Worm (Caenorhabditis elegans) whole organism, L3 larva: ENCODE measurements around the gene gkow-1.

Experiments
- ceh-28 ChIP-seq: fragments of 150-350 bp; optimal IDR thresholded peaks from 2 replicates; lab custom pipeline; 2014; ENCODE audit warnings: missing biosample characterization, missing genetic modification reagents, missing genetic modification characterization
- elt-1 ChIP-seq: fragments of 150-350 bp; optimal IDR thresholded peaks from 2 replicates; lab custom pipeline; 2014; ENCODE audit warnings: missing biosample characterization, missing genetic modification characterization
- lin-15B ChIP-seq: fragments of 150-350 bp; optimal IDR thresholded peaks from 2 replicates; lab custom pipeline; 2014; ENCODE audit warnings: missing biosample characterization, missing genetic modification characterization
- nfya-1 ChIP-seq: sonication (generic microtip); optimal IDR thresholded peaks from 2 replicates; lab custom pipeline; 2017; ENCODE audit warnings: missing genetic modification characterization, mild to moderate bottlenecking, missing compliant biosample characterization, antibody characterized with exemption, moderate library complexity; ENCODE audit not compliant: insufficient read depth
- nhr-11 ChIP-seq: fragments of 150-350 bp; optimal IDR thresholded peaks from 2 replicates; lab custom pipeline; 2014; ENCODE audit warnings: missing biosample characterization, missing genetic modification characterization
- nhr-25 ChIP-seq: sonication (generic microtip); optimal IDR thresholded peaks from 2 replicates; lab custom pipeline; 2017; ENCODE audit warnings: missing biosample characterization, missing genetic modification characterization
- nhr-76 ChIP-seq: fragments of 150-350 bp; sonication (generic microtip); optimal IDR thresholded peaks from 5 replicates; lab custom pipeline; 2014; ENCODE audit warnings: missing biosample characterization, missing genetic modification characterization
- pha-4 ChIP-seq: fragments of 150-350 bp; optimal IDR thresholded peaks from 2 replicates; lab custom pipeline; 2014; ENCODE audit warnings: missing biosample characterization, missing genetic modification reagents, missing genetic modification characterization
- pqm-1 ChIP-seq: fragments of 150-350 bp; optimal IDR thresholded peaks from 2 replicates; lab custom pipeline; 2017; ENCODE audit warnings: missing biosample characterization, missing genetic modification characterization, inconsistent platforms
- unc-39 ChIP-seq: sonication (generic microtip); optimal IDR thresholded peaks from 4 replicates; lab custom pipeline; 2017; ENCODE audit warnings: missing biosample characterization, missing genetic modification characterization
- zag-1 ChIP-seq: fragments of 150-350 bp; optimal IDR thresholded peaks from 2 replicates; lab custom pipeline; 2014; ENCODE audit warnings: missing biosample characterization, missing genetic modification characterization
- ztf-11 ChIP-seq: fragments of 150-350 bp; optimal IDR thresholded peaks from 2 replicates; lab custom pipeline; 2014; ENCODE audit warnings: missing biosample characterization, missing genetic modification characterization

DNA sequence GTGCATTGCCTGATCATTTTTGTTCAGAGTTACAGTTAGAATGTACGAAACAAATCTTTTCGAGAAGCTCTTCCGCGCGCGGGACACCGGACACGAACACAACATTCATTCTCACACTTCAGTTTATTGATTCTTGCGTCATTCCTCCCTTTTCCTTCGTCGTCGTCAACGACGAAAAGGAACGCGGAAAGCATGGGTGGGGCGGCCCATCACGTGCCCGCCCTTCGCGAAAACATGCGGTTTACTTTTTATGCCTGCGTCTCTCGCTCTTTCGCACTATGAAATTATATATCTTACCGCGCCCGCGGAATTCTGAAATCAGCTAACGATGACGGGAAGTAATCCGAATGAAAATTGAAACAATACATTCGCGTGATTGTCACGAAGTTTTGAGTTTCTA lies 22.7 kb downstream of the gkow-1 start:
- TF ChIP-seq nhr-76 (tag; lab: Kevin White, UChicago): no peak
- TF ChIP-seq lin-15B (tag; lab: Kevin White, UChicago): peak; percentile 7
- TF ChIP-seq unc-39 (tag; lab: Kevin White, UChicago): no peak
- TF ChIP-seq elt-1 (tag; lab: Kevin White, UChicago): no peak
- no peak for TF ChIP-seq pqm-1 (tag; lab: Kevin White, UChicago)
- no peak for TF ChIP-seq ztf-11 (tag; lab: Kevin White, UChicago)
- TF ChIP-seq nfya-1 (tag; lab: Kevin White, UChicago): peak; percentile 54
- no peak for TF ChIP-seq nhr-11 (tag; lab: Kevin White, UChicago)
- no peak for TF ChIP-seq ceh-28 (tag; lab: Kevin White, UChicago)
- no peak for TF ChIP-seq zag-1
- peak; percentile 13 for TF ChIP-seq nhr-25 (tag; lab: Kevin White, UChicago)
- peak; percentile 52 for TF ChIP-seq pha-4 (tag; lab: Kevin White, UChicago)
